Fruit fly (Drosophila melanogaster) S2 (cell line): Measurements from ENCODE around the gene Sfp24Ba.
A peak's percentile ranks its signal among the peaks of the same experiment; 100 is the strongest.

Source experiments
- CG8478 ChIP-seq: fragments of >200 bp; optimal IDR thresholded peaks from 2 replicates; lab custom pipeline; 2018
- CTCF ChIP-seq, 2 experiments: fragments of >200 bp; optimal IDR thresholded peaks; 2 replicates each; lab custom pipeline; 2018

The Sfp24Ba gene

DNA sequence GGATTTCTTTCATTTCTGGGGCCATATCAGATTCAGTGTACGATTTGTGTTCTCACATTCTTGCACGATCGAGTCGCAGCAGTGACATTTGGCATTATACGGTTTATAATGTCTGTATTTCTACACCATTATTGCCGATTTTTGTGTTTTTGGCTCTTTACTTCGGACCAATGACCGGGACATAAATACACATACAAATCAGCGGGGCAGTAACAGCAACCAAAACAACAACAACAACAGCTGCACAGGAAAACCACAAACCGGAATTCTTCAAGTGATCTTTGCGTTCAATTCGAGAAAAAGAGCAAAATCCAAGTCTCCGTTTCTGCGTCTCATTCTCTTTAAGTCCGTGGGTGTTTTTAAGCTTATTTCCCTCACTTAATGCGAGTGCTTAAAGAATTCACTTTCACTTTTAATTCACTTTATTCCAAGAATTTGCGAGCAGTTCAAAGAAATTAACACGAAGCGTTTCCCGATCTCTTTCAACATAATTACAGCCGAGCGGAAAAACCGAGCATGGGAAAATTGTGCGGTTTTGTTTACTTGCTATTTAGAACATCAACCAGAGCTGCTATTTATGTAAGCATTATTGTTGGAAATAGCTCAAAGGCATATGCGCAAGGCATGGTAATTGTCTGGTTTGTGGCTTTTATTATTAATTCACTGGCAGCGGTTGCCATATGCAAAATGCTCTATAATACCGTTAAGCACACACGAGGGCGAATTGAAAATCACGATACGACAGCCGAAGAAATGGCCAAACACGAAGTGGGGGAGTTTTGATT, 36.9 kb downstream of the Sfp24Ba start:
- TF ChIP-seq CG8478 (lab: Kevin White, UChicago) (no peak), CTCF (optimal IDR thresholded peaks at IDR 0.05; lab: Kevin White, UChicago) (no peak)

DNA sequence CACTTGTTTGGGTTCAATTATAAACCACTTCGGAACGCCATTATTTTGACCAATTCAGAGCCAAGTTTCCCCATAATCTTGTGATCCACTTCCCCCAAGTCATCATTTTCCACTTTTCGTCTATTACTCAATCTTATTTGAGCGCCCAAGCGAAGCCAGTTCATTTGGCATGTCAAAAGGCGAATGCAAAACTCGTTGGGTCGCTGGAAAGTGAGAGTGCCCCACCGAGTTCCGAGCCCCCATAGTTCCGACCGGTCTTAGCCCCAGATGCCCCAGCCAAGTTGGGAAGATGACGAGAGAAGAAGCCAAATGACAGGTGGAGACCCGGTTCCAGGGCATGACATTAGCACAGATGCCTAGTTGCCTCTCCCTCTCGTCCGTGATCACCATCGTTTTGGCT, 37.6 kb downstream of the Sfp24Ba start:
- TF ChIP-seq CG8478 (lab: Kevin White, UChicago), result no peak
- TF ChIP-seq CTCF (optimal IDR thresholded peaks at IDR 0.05; lab: Kevin White, UChicago), result no peak

DNA sequence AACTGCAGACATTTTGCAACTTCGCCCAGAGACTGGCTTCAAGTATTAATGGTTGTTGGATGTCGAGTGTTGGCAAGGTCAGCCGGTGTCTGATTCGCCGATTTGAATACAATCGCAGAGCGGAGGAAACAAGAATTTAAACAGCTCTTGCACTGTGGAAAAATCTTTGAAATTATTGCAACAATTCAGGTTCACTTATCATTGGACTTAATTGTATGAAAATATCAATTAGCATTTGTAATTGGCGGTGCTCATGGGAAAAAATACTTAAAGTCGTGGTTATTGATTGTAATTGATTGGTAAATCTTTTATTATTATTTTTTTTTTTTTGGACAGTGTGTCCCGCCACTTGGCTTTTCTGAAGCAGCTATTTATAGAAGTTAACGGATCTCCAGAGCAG, 38.9 kb downstream of the Sfp24Ba start:
- TF ChIP-seq CG8478 (lab: Kevin White, UChicago), result no peak

DNA sequence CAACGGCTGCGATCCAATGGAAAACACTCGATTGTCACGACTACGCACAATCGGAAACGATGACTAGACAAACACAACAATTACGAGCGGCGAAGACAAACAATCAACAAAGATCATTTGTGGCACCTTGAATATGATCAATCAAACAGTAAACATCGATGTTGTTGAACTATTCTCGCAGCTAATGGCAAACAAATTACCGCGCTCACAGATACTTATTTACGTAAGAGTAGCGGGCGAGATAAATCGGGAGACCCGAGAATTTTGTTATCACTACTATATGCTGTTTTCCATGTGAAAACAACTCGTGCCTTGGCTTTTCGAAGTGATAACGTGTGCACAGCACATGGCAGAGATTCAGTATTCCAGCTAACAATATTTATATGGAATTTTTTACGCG, 39.5 kb downstream of the Sfp24Ba start:
- no peak for TF ChIP-seq CTCF (optimal IDR thresholded peaks at IDR 0.05; lab: Kevin White, UChicago)
- no peak for TF ChIP-seq CG8478 (lab: Kevin White, UChicago)

DNA sequence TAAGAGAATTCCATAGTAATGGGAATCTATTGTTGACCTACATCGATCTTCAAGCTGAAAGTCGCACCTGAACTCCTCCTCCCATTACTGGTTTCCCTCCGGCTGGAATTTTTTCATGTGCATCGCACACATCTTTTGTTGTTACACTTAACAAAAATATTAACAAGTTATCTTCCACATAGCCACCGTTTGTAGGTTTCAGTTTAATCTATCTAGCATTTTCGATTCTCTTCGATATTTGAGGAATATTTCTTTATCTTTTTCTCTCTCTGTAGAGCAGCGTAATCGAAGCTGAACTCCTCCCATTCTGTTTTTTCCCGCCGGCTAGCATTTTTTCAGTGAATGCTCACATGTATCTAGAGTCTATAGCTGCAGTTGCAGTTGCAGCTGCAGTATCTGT, 43.6 kb downstream of the Sfp24Ba start:
- TF ChIP-seq CTCF (optimal IDR thresholded peaks at IDR 0.05; lab: Kevin White, UChicago) (no peak), CG8478 (lab: Kevin White, UChicago) (no peak)

DNA sequence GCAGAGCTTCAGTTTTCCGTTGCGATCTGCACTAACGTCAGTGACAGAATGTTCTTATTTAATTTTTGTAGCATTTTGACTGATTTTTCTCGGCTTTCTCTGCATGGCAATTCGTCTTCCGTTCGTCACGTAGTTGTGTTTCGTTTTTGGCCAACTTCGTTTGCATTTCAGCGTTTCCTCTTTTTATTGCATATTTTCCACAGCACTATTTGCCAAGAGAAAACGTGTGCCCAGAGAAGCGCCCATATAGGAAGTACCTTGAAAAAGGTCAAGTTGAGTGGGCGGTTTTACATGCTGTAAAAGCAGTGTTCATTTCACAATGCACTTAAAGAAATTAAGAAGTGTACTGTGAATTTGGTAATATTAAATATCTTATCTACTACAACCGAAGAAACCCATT, 46.7 kb downstream of the Sfp24Ba start, which contains the start of gene CG15418:
CG15418 (minus strand) TSS at position 101 of the 400 bp plus-strand sequence.
- TF ChIP-seq CG8478 (lab: Kevin White, UChicago), result no peak
- TF ChIP-seq CTCF (optimal IDR thresholded peaks at IDR 0.05; lab: Kevin White, UChicago), result no peak

DNA sequence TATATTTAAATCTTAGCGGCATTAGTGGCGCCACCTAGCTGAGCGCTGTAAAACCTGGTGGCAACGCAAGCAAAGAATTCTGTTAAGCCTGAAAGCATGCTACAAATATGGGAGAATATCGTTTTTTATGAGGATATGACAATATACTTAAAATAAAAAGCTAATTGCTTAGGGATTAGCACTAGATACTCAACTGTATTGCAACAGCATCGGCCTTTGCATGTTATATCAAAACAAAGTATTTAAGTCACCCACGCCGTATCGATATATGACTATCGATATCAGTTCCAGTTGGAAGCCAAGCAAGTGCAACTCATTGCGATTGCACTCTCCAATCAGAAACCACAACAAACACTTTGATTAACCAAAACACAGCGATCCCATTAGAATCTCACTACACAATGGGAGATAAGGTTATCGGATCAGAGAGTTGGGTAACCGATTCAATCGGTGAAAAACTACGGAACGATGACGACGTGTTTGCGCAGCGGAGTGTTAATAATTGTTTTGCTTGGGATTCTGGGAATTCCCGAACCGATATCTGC, 49.5 kb downstream of the Sfp24Ba start, which contains the start of gene Ugt36A1:
Ugt36A1 (plus strand) TSS at position 280 of the 545 bp plus-strand sequence.
- TF ChIP-seq CG8478 (lab: Kevin White, UChicago), result no peak
- TF ChIP-seq CTCF (optimal IDR thresholded peaks at IDR 0.05; lab: Kevin White, UChicago), result peak; percentile 89 to 91
